Worm (Caenorhabditis elegans) whole organism, mixed stage, embryonic: ENCODE results near the gene ZC266.1.

Experiments
- M03D4.4 ChIP-seq: sonication (generic microtip); optimal IDR thresholded peaks from 2 replicates; lab custom pipeline; 2017; ENCODE audit warnings: mild to moderate bottlenecking, missing genetic modification characterization, missing compliant biosample characterization
- ceh-39 ChIP-seq: fragments of 150-350 bp; optimal IDR thresholded peaks from 2 replicates; lab custom pipeline; 2014; ENCODE audit warnings: missing biosample characterization, missing genetic modification characterization
- ceh-83 ChIP-seq: fragments of 200-800 bp; sonication (Bioruptor generic); optimal IDR thresholded peaks from 2 replicates; lab custom pipeline; 2018; ENCODE audit warnings: mild to moderate bottlenecking, missing genetic modification characterization, missing compliant biosample characterization
- ces-1 ChIP-seq: fragments of 150-350 bp; optimal IDR thresholded peaks from 2 replicates; lab custom pipeline; 2014; ENCODE audit warnings: missing biosample characterization, missing genetic modification reagents, missing genetic modification characterization
- cnd-1 ChIP-seq: fragments of 200-800 bp; sonication (Bioruptor generic); optimal IDR thresholded peaks from 2 replicates; lab custom pipeline; 2018; ENCODE audit warnings: mild to moderate bottlenecking, missing genetic modification characterization, missing compliant biosample characterization
- drap-1 ChIP-seq: fragments of 200-800 bp; sonication (Bioruptor generic); optimal IDR thresholded peaks from 3 replicates; lab custom pipeline; 2018; ENCODE audit warnings: mild to moderate bottlenecking, missing genetic modification characterization, missing compliant biosample characterization
- elt-3 ChIP-seq: fragments of 150-350 bp; optimal IDR thresholded peaks from 2 replicates; lab custom pipeline; 2014; ENCODE audit warnings: missing biosample characterization, missing genetic modification characterization
- flh-1 ChIP-seq: fragments of 200-800 bp; sonication (Bioruptor generic); optimal IDR thresholded peaks from 2 replicates; lab custom pipeline; 2018; ENCODE audit warnings: mild to moderate bottlenecking, missing genetic modification characterization, moderate library complexity, missing compliant biosample characterization
- ham-2 ChIP-seq: fragments of 200-800 bp; sonication (Bioruptor generic); optimal IDR thresholded peaks from 2 replicates; lab custom pipeline; 2018; ENCODE audit warnings: mild to moderate bottlenecking, missing genetic modification characterization, missing compliant biosample characterization
- hlh-1 ChIP-seq: fragments of 150-350 bp; optimal IDR thresholded peaks from 2 replicates; lab custom pipeline; 2014; ENCODE audit warnings: missing biosample characterization, missing genetic modification reagents, missing genetic modification characterization
- lin-13 ChIP-seq: fragments of 150-350 bp; optimal IDR thresholded peaks from 2 replicates; lab custom pipeline; 2014; ENCODE audit warnings: missing biosample characterization, missing genetic modification characterization
- lin-32 ChIP-seq: fragments of 200-800 bp; sonication (Bioruptor generic); optimal IDR thresholded peaks from 2 replicates; lab custom pipeline; 2018; ENCODE audit warnings: mild to moderate bottlenecking, missing genetic modification characterization, missing compliant biosample characterization
- lsy-2 ChIP-seq: fragments of 150-350 bp; optimal IDR thresholded peaks from 2 replicates; lab custom pipeline; 2014; ENCODE audit warnings: missing biosample characterization, missing genetic modification characterization
- mep-1 ChIP-seq: fragments of 150-350 bp; optimal IDR thresholded peaks from 2 replicates; lab custom pipeline; 2017; ENCODE audit warnings: missing biosample characterization, missing genetic modification reagents, missing genetic modification characterization, inconsistent platforms
- mls-2 ChIP-seq: sonication (generic microtip); optimal IDR thresholded peaks from 2 replicates; lab custom pipeline; 2016; ENCODE audit warnings: mild to moderate bottlenecking, missing genetic modification characterization, moderate library complexity, missing compliant biosample characterization
- nhr-12 ChIP-seq: fragments of 150-350 bp; optimal IDR thresholded peaks from 2 replicates; lab custom pipeline; 2014; ENCODE audit warnings: missing biosample characterization, missing genetic modification characterization
- nhr-2 ChIP-seq: fragments of 150-350 bp; optimal IDR thresholded peaks from 2 replicates; lab custom pipeline; 2014; ENCODE audit warnings: missing biosample characterization, missing genetic modification characterization
- nhr-237 ChIP-seq: fragments of 150-350 bp; optimal IDR thresholded peaks from 2 replicates; lab custom pipeline; 2014; ENCODE audit warnings: missing biosample characterization, missing genetic modification characterization
- nhr-28 ChIP-seq: fragments of 150-350 bp; optimal IDR thresholded peaks from 2 replicates; lab custom pipeline; 2014; ENCODE audit warnings: missing biosample characterization, missing genetic modification characterization
- nhr-76 ChIP-seq: sonication (generic microtip); optimal IDR thresholded peaks from 2 replicates; lab custom pipeline; 2017; ENCODE audit warnings: missing biosample characterization, missing genetic modification characterization
- pha-4 ChIP-seq: fragments of 150-350 bp; optimal IDR thresholded peaks from 2 replicates; lab custom pipeline; 2018; ENCODE audit warnings: missing biosample characterization, missing genetic modification reagents, missing genetic modification characterization
- sem-2 ChIP-seq: fragments of 200-800 bp; sonication (Bioruptor generic); optimal IDR thresholded peaks from 2 replicates; lab custom pipeline; 2018; ENCODE audit warnings: mild to moderate bottlenecking, missing genetic modification characterization, missing compliant biosample characterization
- snpc-4 ChIP-seq: fragments of 150-350 bp; optimal IDR thresholded peaks from 2 replicates; lab custom pipeline; 2014; ENCODE audit warnings: missing biosample characterization, missing genetic modification characterization
- sptf-1 ChIP-seq: sonication (generic microtip); optimal IDR thresholded peaks from 2 replicates; lab custom pipeline; 2017; ENCODE audit warnings: mild to moderate bottlenecking, missing genetic modification characterization, moderate library complexity, missing compliant biosample characterization
- tbx-8 ChIP-seq: fragments of 200-800 bp; sonication (Bioruptor generic); optimal IDR thresholded peaks from 2 replicates; lab custom pipeline; 2018; ENCODE audit warnings: mild to moderate bottlenecking, missing genetic modification characterization, moderate library complexity, missing compliant biosample characterization
- unc-120 ChIP-seq: sonication (generic microtip); optimal IDR thresholded peaks from 2 replicates; lab custom pipeline; 2017; ENCODE audit warnings: missing genetic modification characterization, missing compliant biosample characterization; ENCODE audit not compliant: poor library complexity, severe bottlenecking
- unc-39 ChIP-seq: fragments of 150-350 bp; optimal IDR thresholded peaks from 2 replicates; lab custom pipeline; 2014; ENCODE audit warnings: missing biosample characterization, missing genetic modification characterization
- unc-62 ChIP-seq: fragments of 150-350 bp; optimal IDR thresholded peaks from 2 replicates; lab custom pipeline; 2014; ENCODE audit warnings: missing biosample characterization, missing genetic modification reagents, missing genetic modification characterization
- zip-8 ChIP-seq: fragments of 150-350 bp; optimal IDR thresholded peaks from 2 replicates; lab custom pipeline; 2014; ENCODE audit warnings: missing biosample characterization, missing genetic modification characterization
- ztf-11 ChIP-seq: fragments of 150-350 bp; optimal IDR thresholded peaks from 2 replicates; lab custom pipeline; 2014; ENCODE audit warnings: missing biosample characterization, missing genetic modification characterization

The ZC266.1 gene

ce11 chrV:4724453-4724852, 24.4 kb upstream of the ZC266.1 start, which contains the start of gene F39G3.4:
Gene F39G3.4, plus strand, starts transcription at chrV:4724753.
- TF ChIP-seq mep-1 (tag; lab: Kevin White, UChicago) (no peak), tbx-8 (no peak), unc-120 (tag; lab: Kevin White, UChicago) (no peak), cnd-1 (tag; lab: Kevin White, UChicago) (no peak), ham-2 (GFP tag; lab: Kevin White, UChicago) (no peak)

DNA sequence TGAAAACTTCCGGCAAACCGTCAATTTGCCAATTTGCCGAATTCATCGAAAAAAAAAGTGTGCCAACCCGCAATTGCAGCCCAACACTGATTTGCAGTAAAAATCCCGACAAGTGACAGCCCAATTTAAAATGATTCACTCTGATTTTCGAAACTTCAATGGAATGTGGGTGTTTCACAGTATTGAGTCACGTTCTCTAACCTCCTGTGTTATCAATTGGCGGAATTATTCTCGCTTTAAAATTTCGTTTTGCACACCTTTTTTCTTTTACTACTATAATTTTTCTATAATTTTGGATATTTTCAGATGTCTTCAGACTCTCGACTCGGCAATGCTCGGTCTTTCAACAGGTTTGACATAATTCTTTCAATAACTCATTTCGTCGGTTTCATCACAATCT, 22.2 kb upstream of the ZC266.1 start, which contains the start of gene F39G3.5:
F39G3.5 (plus strand) TSS at position 301 of the 400 bp plus-strand sequence.
- TF ChIP-seq zip-8 (tag; lab: Kevin White, UChicago) (no peak), ham-2 (GFP tag; lab: Kevin White, UChicago) (no peak)

DNA sequence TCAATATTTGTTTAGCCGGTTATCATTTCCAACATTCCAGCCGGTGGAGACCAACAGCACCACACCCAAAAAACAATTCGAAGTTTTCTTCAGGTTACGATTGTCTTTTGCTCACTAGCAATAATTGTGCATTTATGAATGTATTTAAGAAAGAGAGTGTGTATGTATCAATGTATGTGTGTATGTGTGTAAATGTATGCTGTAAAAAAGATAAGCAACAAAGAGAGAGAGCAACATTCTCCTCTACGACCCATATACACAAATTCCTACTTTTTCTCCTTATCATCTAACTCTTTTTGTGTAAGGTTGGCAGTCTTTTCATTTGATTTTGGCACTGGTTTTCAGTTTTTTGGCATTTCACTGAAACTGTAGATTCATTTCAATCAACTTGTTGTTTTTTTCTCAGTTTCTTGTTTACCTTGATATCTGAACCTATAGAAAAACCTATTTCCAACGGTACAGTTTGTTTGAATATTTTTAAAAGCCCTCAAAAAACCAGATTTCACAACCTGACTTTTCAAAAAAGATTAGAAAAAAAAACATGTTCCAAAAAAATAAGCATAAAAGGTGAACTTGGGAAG, 20.9 kb upstream of the ZC266.1 start:
- TF ChIP-seq nhr-28 (tag; lab: Kevin White, UChicago) (no peak), ztf-11 (no peak), ham-2 (GFP tag; lab: Kevin White, UChicago) (no peak), zip-8 (tag; lab: Kevin White, UChicago) (no peak), M03D4.4 (tag; lab: Kevin White, UChicago) (no peak), ceh-83 (no peak)

DNA sequence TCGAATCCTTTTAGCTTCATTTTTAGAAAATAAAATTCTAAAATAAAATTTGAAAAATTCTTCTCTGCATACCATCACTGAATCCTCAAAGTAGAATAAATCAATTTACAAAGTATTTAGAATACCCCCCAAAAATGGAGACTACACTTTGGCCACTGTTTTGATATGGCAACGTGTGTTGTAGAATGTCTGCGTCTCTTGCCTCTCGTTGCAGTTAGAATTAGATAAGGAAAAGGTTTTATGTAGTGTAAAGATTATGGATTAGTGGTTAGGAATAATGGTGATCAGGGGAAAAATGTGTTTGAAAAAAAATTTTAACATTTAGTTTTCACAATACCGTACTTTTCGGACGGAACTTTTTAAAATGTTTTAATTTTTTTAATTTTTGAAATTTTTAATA, 19.9 kb upstream of the ZC266.1 start, which contains the start of gene prx-6:
prx-6 (minus strand) TSS at position 129 of the 400 bp plus-strand sequence.
- TF ChIP-seq unc-39 (tag; lab: Kevin White, UChicago) (no peak), sptf-1 (tag; lab: Kevin White, UChicago) (no peak), unc-120 (tag; lab: Kevin White, UChicago) (no peak), ham-2 (GFP tag; lab: Kevin White, UChicago) (no peak), hlh-1 (tag; lab: Kevin White, UChicago) (no peak), ztf-11 (no peak), elt-3 (no peak), snpc-4 (tag; lab: Kevin White, UChicago) (no peak), nhr-237 (tag; lab: Kevin White, UChicago) (no peak), ceh-83 (no peak), cnd-1 (tag; lab: Kevin White, UChicago) (no peak), pha-4 (tag; lab: Kevin White, UChicago) (no peak), M03D4.4 (tag; lab: Kevin White, UChicago) (no peak), lsy-2 (tag; lab: Kevin White, UChicago) (no peak), nhr-12 (tag; lab: Kevin White, UChicago) (no peak), sem-2 (GFP tag; lab: Kevin White, UChicago) (no peak), nhr-28 (tag; lab: Kevin White, UChicago) (no peak), ces-1 (GFP tag; lab: Kevin White, UChicago) (no peak), mls-2 (tag; lab: Kevin White, UChicago) (no peak), lin-32 (GFP tag; lab: Kevin White, UChicago) (no peak)

- TF ChIP-seq nhr-237 (tag; lab: Kevin White, UChicago) (no peak), pha-4 (tag; lab: Kevin White, UChicago) (no peak), unc-39 (tag; lab: Kevin White, UChicago) (no peak), unc-120 (tag; lab: Kevin White, UChicago) (no peak), ces-1 (GFP tag; lab: Kevin White, UChicago) (no peak), ham-2 (GFP tag; lab: Kevin White, UChicago) (no peak), ztf-11 (no peak), nhr-28 (tag; lab: Kevin White, UChicago) (no peak), lin-32 (GFP tag; lab: Kevin White, UChicago) (no peak), flh-1 (GFP tag; lab: Kevin White, UChicago) (no peak)
Measured at ce11 chrV:4710464-4710863, 10.4 kb upstream of the ZC266.1 start, which contains the start of gene oac-24. Gene oac-24, plus strand, starts transcription at chrV:4710764.

ce11 chrV:4707646-4708045, 7.6 kb upstream of the ZC266.1 start:
- no peak for TF ChIP-seq cnd-1 (tag; lab: Kevin White, UChicago)
- TF ChIP-seq M03D4.4 (tag; lab: Kevin White, UChicago): no peak
- no peak for TF ChIP-seq nhr-76 (tag; lab: Kevin White, UChicago)
- no peak for TF ChIP-seq ceh-83
- TF ChIP-seq nhr-28 (tag; lab: Kevin White, UChicago): no peak
- no peak for TF ChIP-seq mls-2 (tag; lab: Kevin White, UChicago)
- TF ChIP-seq hlh-1 (tag; lab: Kevin White, UChicago): no peak
- no peak for TF ChIP-seq sem-2 (GFP tag; lab: Kevin White, UChicago)
- TF ChIP-seq elt-3: no peak
- TF ChIP-seq sptf-1 (tag; lab: Kevin White, UChicago): no peak
- no peak for TF ChIP-seq unc-62
- TF ChIP-seq ceh-39: no peak
- TF ChIP-seq lin-13 (tag; lab: Kevin White, UChicago): no peak
- no peak for TF ChIP-seq ces-1 (GFP tag; lab: Kevin White, UChicago)
- TF ChIP-seq drap-1 (GFP tag; lab: Kevin White, UChicago): no peak
- TF ChIP-seq nhr-2: no peak
- no peak for TF ChIP-seq snpc-4 (tag; lab: Kevin White, UChicago)
- TF ChIP-seq lsy-2 (tag; lab: Kevin White, UChicago): no peak
- TF ChIP-seq flh-1 (GFP tag; lab: Kevin White, UChicago): no peak
